Fruit fly (Drosophila melanogaster) whole organism, embryonic: ENCODE results near the gene Naa20A.
A peak's percentile ranks its signal among the peaks of the same experiment; 100 is the strongest.

Source experiments
- Abd-B ChIP-seq: fragments of 200-800 bp; sonication (Bioruptor generic); optimal IDR thresholded peaks from 2 replicates; lab custom pipeline; 2018; ENCODE audit warnings: missing biosample characterization, mild to moderate bottlenecking, missing genetic modification characterization, moderate library complexity
- BEAF-32 ChIP-seq: fragments of 200-800 bp; sonication (Bioruptor generic); optimal IDR thresholded peaks from 3 replicates; lab custom pipeline; 2017; ENCODE audit warnings: missing biosample characterization, missing genetic modification characterization, mild to moderate bottlenecking, moderate library complexity, missing genetic modification reagents
- Bgb ChIP-seq: fragments of 200-800 bp; sonication (Bioruptor generic); IDR thresholded peaks from 2 replicates; pipeline ENCODE4 v1.3.6; 2022; ENCODE audit warnings: missing biosample characterization, missing genetic modification characterization; ENCODE audit not compliant: partially characterized antibody
- CG10274 ChIP-seq: fragments of 200-800 bp; sonication (Bioruptor generic); optimal IDR thresholded peaks from 3 replicates; lab custom pipeline; 2017; ENCODE audit warnings: missing biosample characterization, mild to moderate bottlenecking, missing genetic modification characterization
- CG10431 ChIP-seq: fragments of 200-800 bp; sonication (Bioruptor generic); optimal IDR thresholded peaks from 3 replicates; lab custom pipeline; 2018; ENCODE audit warnings: missing biosample characterization, mild to moderate bottlenecking, missing genetic modification characterization
- CG10462 ChIP-seq: fragments of 200-800 bp; sonication (Bioruptor generic); optimal IDR thresholded peaks from 2 replicates; lab custom pipeline; 2016; ENCODE audit warnings: missing biosample characterization, missing genetic modification characterization
- CG12155 ChIP-seq: fragments of 200-800 bp; sonication (Bioruptor generic); optimal IDR thresholded peaks from 3 replicates; lab custom pipeline; 2016; ENCODE audit warnings: missing biosample characterization, missing genetic modification characterization
- CG15514 ChIP-seq: fragments of 200-800 bp; sonication (Bioruptor generic); optimal IDR thresholded peaks from 3 replicates; lab custom pipeline; 2017; ENCODE audit warnings: missing biosample characterization, missing genetic modification characterization, mild to moderate bottlenecking, moderate library complexity, missing genetic modification reagents
- CG1832 ChIP-seq: fragments of 200-800 bp; sonication (Bioruptor generic); optimal IDR thresholded peaks from 2 replicates; lab custom pipeline; 2017; ENCODE audit warnings: missing biosample characterization, mild to moderate bottlenecking, missing genetic modification characterization, inconsistent platforms
- CG18476 ChIP-seq: fragments of 200-800 bp; sonication (Bioruptor generic); optimal IDR thresholded peaks from 2 replicates; lab custom pipeline; 2016; ENCODE audit warnings: missing biosample characterization, mild to moderate bottlenecking, missing genetic modification characterization
- CG2116 ChIP-seq: fragments of 200-800 bp; sonication (Bioruptor generic); optimal IDR thresholded peaks from 3 replicates; lab custom pipeline; 2018; ENCODE audit warnings: missing biosample characterization, mild to moderate bottlenecking, missing genetic modification characterization
- CG31365 ChIP-seq: fragments of 200-800 bp; sonication (Bioruptor generic); optimal IDR thresholded peaks from 2 replicates; lab custom pipeline; 2018; ENCODE audit warnings: missing biosample characterization, mild to moderate bottlenecking, missing genetic modification characterization
- CG33213 ChIP-seq: fragments of 200-800 bp; sonication (Bioruptor generic); optimal IDR thresholded peaks from 3 replicates; lab custom pipeline; 2016; ENCODE audit warnings: missing biosample characterization, missing genetic modification characterization
- CG4730 ChIP-seq: fragments of 200-800 bp; sonication (Bioruptor generic); IDR thresholded peaks from 2 replicates; pipeline ENCODE4 v1.3.6; 2022; ENCODE audit warnings: missing biosample characterization, missing genetic modification characterization
- CG6254 ChIP-seq: fragments of 200-800 bp; sonication (Bioruptor generic); optimal IDR thresholded peaks from 3 replicates; lab custom pipeline; 2017; ENCODE audit warnings: mild to moderate bottlenecking, missing biosample characterization, missing genetic modification reagents, missing genetic modification characterization
- CG7357 ChIP-seq: fragments of 200-800 bp; sonication (Bioruptor generic); IDR thresholded peaks from 3 replicates; pipeline ENCODE4 v1.3.6; 2022; ENCODE audit warnings: missing biosample characterization, missing genetic modification characterization
- CG8290 ChIP-seq, 3 experiments: fragments of 200-800 bp; sonication (Bioruptor generic); optimal IDR thresholded peaks; 2 replicates each; lab custom pipeline; 2016 to 2019; ENCODE audit warnings: missing biosample characterization in 3 of 3, missing genetic modification characterization in 3 of 3, mild to moderate bottlenecking in 2 of 3, moderate library complexity in 1 of 3
- CG8478 ChIP-seq: fragments of >200 bp; optimal IDR thresholded peaks from 2 replicates; lab custom pipeline; 2018
- CG9215 ChIP-seq: fragments of 200-800 bp; sonication (Bioruptor generic); IDR thresholded peaks from 2 replicates; pipeline ENCODE4 v1.3.6; 2022; ENCODE audit warnings: missing biosample characterization, missing genetic modification characterization
- Camta ChIP-seq: fragments of 200-800 bp; sonication (Bioruptor generic); optimal IDR thresholded peaks from 2 replicates; lab custom pipeline; 2016; ENCODE audit warnings: missing biosample characterization, missing genetic modification characterization
- CoRest ChIP-seq: fragments of 200-800 bp; sonication (Bioruptor generic); optimal IDR thresholded peaks from 3 replicates; lab custom pipeline; 2018; ENCODE audit warnings: missing biosample characterization, mild to moderate bottlenecking, missing genetic modification characterization, moderate library complexity
- E2f2 ChIP-seq: fragments of 200-800 bp; sonication (Bioruptor generic); IDR thresholded peaks from 2 replicates; pipeline ENCODE4 v1.3.6; 2022; ENCODE audit warnings: missing biosample characterization, missing genetic modification characterization
- Fer3 ChIP-seq: fragments of 200-800 bp; sonication (Bioruptor generic); optimal IDR thresholded peaks from 2 replicates; lab custom pipeline; 2018; ENCODE audit warnings: missing biosample characterization, mild to moderate bottlenecking, missing genetic modification characterization, moderate library complexity
- H2.0 ChIP-seq: fragments of 200-800 bp; sonication (Bioruptor generic); IDR thresholded peaks from 2 replicates; pipeline ENCODE4 v1.3.6; 2022; ENCODE audit warnings: missing biosample characterization, missing genetic modification characterization
- HHEX ChIP-seq: fragments of 200-800 bp; sonication (Bioruptor generic); optimal IDR thresholded peaks from 3 replicates; lab custom pipeline; 2017; ENCODE audit warnings: missing biosample characterization, mild to moderate bottlenecking, missing genetic modification characterization, missing genetic modification reagents
- Hmr ChIP-seq: fragments of 200-800 bp; sonication (Bioruptor generic); optimal IDR thresholded peaks from 3 replicates; lab custom pipeline; 2017; ENCODE audit warnings: mild to moderate bottlenecking, missing biosample characterization, missing genetic modification reagents, missing genetic modification characterization
- Hr51 ChIP-seq, 2 experiments: fragments of 200-800 bp; sonication (Bioruptor generic); optimal IDR thresholded peaks; 2 replicates in 1 of 2; 3 replicates in 1 of 2; lab custom pipeline; 2016 to 2018; ENCODE audit warnings: missing biosample characterization in 2 of 2, missing genetic modification characterization in 2 of 2, mild to moderate bottlenecking in 1 of 2, moderate library complexity in 1 of 2
- Lhr ChIP-seq: fragments of 200-800 bp; sonication (Bioruptor generic); optimal IDR thresholded peaks from 3 replicates; lab custom pipeline; 2017; ENCODE audit warnings: mild to moderate bottlenecking, missing biosample characterization, missing genetic modification reagents, missing genetic modification characterization
- MBD-R2 ChIP-seq: fragments of 200-800 bp; sonication (Bioruptor generic); IDR thresholded peaks from 2 replicates; pipeline ENCODE4 v1.3.6; 2022; ENCODE audit warnings: missing biosample characterization, missing genetic modification characterization
- Max ChIP-seq: fragments of 200-800 bp; sonication (Bioruptor generic); optimal IDR thresholded peaks from 2 replicates; lab custom pipeline; 2016; ENCODE audit warnings: missing biosample characterization, mild to moderate bottlenecking, missing genetic modification characterization
- Med ChIP-seq: fragments of 200-800 bp; sonication (Bioruptor generic); peaks from one replicate; lab custom pipeline; 2016; ENCODE audit warnings: missing biosample characterization, missing genetic modification characterization, mild to moderate bottlenecking, inconsistent platforms, moderate library complexity
- Myb ChIP-seq: fragments of 200-800 bp; sonication (Bioruptor generic); optimal IDR thresholded peaks from 2 replicates; lab custom pipeline; 2016; ENCODE audit warnings: missing biosample characterization, missing genetic modification characterization
- Nf-YB ChIP-seq: fragments of 200-800 bp; sonication (Bioruptor generic); optimal IDR thresholded peaks from 3 replicates; lab custom pipeline; 2019; ENCODE audit warnings: missing biosample characterization, mild to moderate bottlenecking, missing genetic modification characterization, moderate library complexity
- Rfx ChIP-seq: fragments of 200-800 bp; sonication (Bioruptor generic); IDR thresholded peaks from 2 replicates; pipeline ENCODE4 v1.3.6; 2022; ENCODE audit warnings: missing biosample characterization, missing genetic modification characterization
- Sin3A ChIP-seq: fragments of >200 bp; optimal IDR thresholded peaks from 2 replicates; lab custom pipeline; 2018
- aop ChIP-seq: fragments of 200-800 bp; sonication (Bioruptor generic); IDR thresholded peaks from 2 replicates; pipeline ENCODE4 v1.3.6; 2022; ENCODE audit warnings: missing biosample characterization, missing genetic modification characterization
- bbx ChIP-seq: fragments of 200-800 bp; sonication (Bioruptor generic); IDR thresholded peaks from 2 replicates; pipeline ENCODE4 v1.3.6; 2022; ENCODE audit warnings: missing biosample characterization, missing genetic modification characterization; ENCODE audit not compliant: partially characterized antibody
- bsh ChIP-seq, 2 experiments: fragments of 200-800 bp; sonication (Bioruptor generic); optimal IDR thresholded peaks; 2 replicates each; lab custom pipeline; 2017 to 2018; ENCODE audit warnings: mild to moderate bottlenecking in 2 of 2, missing biosample characterization in 2 of 2, missing genetic modification characterization in 2 of 2, moderate library complexity in 1 of 2
- crol ChIP-seq: fragments of 200-800 bp; sonication (Bioruptor generic); IDR thresholded peaks from 2 replicates; pipeline ENCODE4 v1.3.6; 2022; ENCODE audit warnings: missing biosample characterization, missing genetic modification characterization
- kni ChIP-seq: fragments of 200-800 bp; sonication (Bioruptor generic); optimal IDR thresholded peaks from 3 replicates; lab custom pipeline; 2017; ENCODE audit warnings: mild to moderate bottlenecking, missing biosample characterization, missing genetic modification reagents, missing genetic modification characterization
- lmd ChIP-seq: fragments of 200-800 bp; sonication (Bioruptor generic); IDR thresholded peaks from 2 replicates; pipeline ENCODE4 v1.3.6; 2022; ENCODE audit warnings: missing biosample characterization, missing genetic modification characterization
- mam ChIP-seq: fragments of 200-800 bp; sonication (Bioruptor generic); optimal IDR thresholded peaks from 3 replicates; lab custom pipeline; 2016; ENCODE audit warnings: missing biosample characterization, missing genetic modification characterization
- nerfin-2 ChIP-seq: fragments of 200-800 bp; sonication (Bioruptor generic); IDR thresholded peaks from 2 replicates; pipeline ENCODE4 v1.3.6; 2022; ENCODE audit warnings: missing biosample characterization, missing genetic modification characterization; ENCODE audit not compliant: partially characterized antibody
- p53 ChIP-seq: fragments of 200-800 bp; sonication (Bioruptor generic); optimal IDR thresholded peaks from 2 replicates; lab custom pipeline; 2016; ENCODE audit warnings: missing biosample characterization, missing genetic modification characterization
- pho ChIP-seq: fragments of 200-800 bp; sonication (Bioruptor generic); optimal IDR thresholded peaks from 2 replicates; lab custom pipeline; 2016; ENCODE audit warnings: missing biosample characterization, missing genetic modification characterization
- phol ChIP-seq: fragments of 200-800 bp; sonication (Bioruptor generic); optimal IDR thresholded peaks from 3 replicates; lab custom pipeline; 2018; ENCODE audit warnings: missing biosample characterization, mild to moderate bottlenecking, missing genetic modification characterization, moderate library complexity
- pzg ChIP-seq: fragments of 200-800 bp; sonication (Bioruptor generic); optimal IDR thresholded peaks from 3 replicates; lab custom pipeline; 2018; ENCODE audit warnings: missing biosample characterization, mild to moderate bottlenecking, missing genetic modification characterization, moderate library complexity
- slbo ChIP-seq: fragments of 200-800 bp; sonication (Bioruptor generic); IDR thresholded peaks from 2 replicates; pipeline ENCODE4 v1.3.6; 2022; ENCODE audit warnings: missing biosample characterization, missing genetic modification characterization
- vnd ChIP-seq: fragments of 200-800 bp; sonication (Bioruptor generic); IDR thresholded peaks from 3 replicates; pipeline ENCODE4 v1.3.6; 2022; ENCODE audit warnings: missing biosample characterization, missing genetic modification characterization; ENCODE audit not compliant: partially characterized antibody

The Naa20A gene

dm6 chrX:19640707-19641248 is 17.9 kb upstream of the Naa20A start:
- peak; percentile 34; the same call in 1 of the 2 replicates for TF ChIP-seq MBD-R2 (GFP tag; lab: Robert Waterston, UW)
- TF ChIP-seq aop = no peak
- TF ChIP-seq HHEX = no peak
- TF ChIP-seq CG31365 (tag; lab: Kevin White, UChicago) = no peak
- no peak for TF ChIP-seq CG4730 (GFP tag; lab: Robert Waterston, UW)
- TF ChIP-seq Med (GFP tag; lab: Kevin White, UChicago) = peak; percentile 37
- TF ChIP-seq p53 (GFP tag; lab: Kevin White, UChicago) = no peak
- no peak for TF ChIP-seq pho (GFP tag; lab: Kevin White, UChicago)
- no peak for TF ChIP-seq bsh (GFP tag; optimal IDR thresholded peaks at IDR 0.05; lab: Kevin White, UChicago)
- TF ChIP-seq Camta (GFP tag; lab: Kevin White, UChicago) = no peak
- no peak for TF ChIP-seq Abd-B (GFP tag; lab: Kevin White, UChicago)
- no peak for TF ChIP-seq vnd (GFP tag; lab: Robert Waterston, UW)
- peak; percentile 66 for TF ChIP-seq CG1832 (GFP tag; lab: Kevin White, UChicago)
- TF ChIP-seq lmd = no peak
- no peak for TF ChIP-seq BEAF-32 (GFP tag; lab: Kevin White, UChicago)
- no peak for TF ChIP-seq E2f2 (GFP tag; lab: Robert Waterston, UW)
- TF ChIP-seq CG10462 (GFP tag; lab: Kevin White, UChicago) = no peak
- no peak for TF ChIP-seq Hmr (GFP tag; lab: Kevin White, UChicago)
- TF ChIP-seq slbo (GFP tag; lab: Robert Waterston, UW) = no peak
- TF ChIP-seq Hr51 (GFP tag; optimal IDR thresholded peaks at IDR 0.05; lab: Kevin White, UChicago) = no peak
- TF ChIP-seq CG6254 = peak; percentile 46
- TF ChIP-seq CG8478 = peak; percentile 59
- TF ChIP-seq Fer3 (tag; lab: Kevin White, UChicago) = no peak
- TF ChIP-seq CG18476 (GFP tag; lab: Kevin White, UChicago) = no peak
- TF ChIP-seq mam (GFP tag; lab: Kevin White, UChicago) = no peak
- TF ChIP-seq H2.0 (GFP tag; lab: Robert Waterston, UW) = no peak
- TF ChIP-seq Bgb (GFP tag; lab: Robert Waterston, UW) = 0 out of 2 replicates have a peak, but pooled peaks have one; percentile 13
- no peak for TF ChIP-seq bbx (GFP tag; lab: Robert Waterston, UW)
- TF ChIP-seq crol (GFP tag; lab: Robert Waterston, UW) = no peak
- TF ChIP-seq CG7357 (GFP tag; lab: Robert Waterston, UW) = no peak
- no peak for TF ChIP-seq nerfin-2 (GFP tag; lab: Robert Waterston, UW)

dm6 chrX:19638328-19638940 is 15.6 kb upstream of the Naa20A start, which contains the start of gene Rcd-1:
TSS of gene Rcd-1 (plus strand) at chrX:19638767.
- TF ChIP-seq Myb (GFP tag; lab: Kevin White, UChicago) = peak; percentile 14
- no peak for TF ChIP-seq CG8290 (GFP tag; optimal IDR thresholded peaks at IDR 0.05; lab: Kevin White, UChicago)
- TF ChIP-seq CG8290 (tag; optimal IDR thresholded peaks at IDR 0.05; lab: Kevin White, UChicago) = peak in 1 of 2 experiments; percentile 35
- peak; percentile 65 for TF ChIP-seq CG12155 (GFP tag; lab: Kevin White, UChicago)
- no peak for TF ChIP-seq CG10274 (GFP tag; lab: Kevin White, UChicago)
- peak; percentile 81 for TF ChIP-seq pzg (GFP tag; lab: Kevin White, UChicago)
- TF ChIP-seq CG9215 (GFP tag; lab: Robert Waterston, UW) = no peak
- TF ChIP-seq Lhr (GFP tag; lab: Kevin White, UChicago) = peak; percentile 51
- TF ChIP-seq CG15514 (GFP tag; lab: Kevin White, UChicago) = peak; percentile 36
- no peak for TF ChIP-seq Max (GFP tag; lab: Kevin White, UChicago)
- peak; percentile 29 for TF ChIP-seq CoRest (tag; lab: Kevin White, UChicago)
- TF ChIP-seq Rfx (GFP tag; lab: Robert Waterston, UW) = peak; percentile 34; the same call in 1 of the 2 replicates
- TF ChIP-seq CG2116 (GFP tag; lab: Kevin White, UChicago) = peak; percentile 20
- peak; percentile 16 for TF ChIP-seq phol (tag; lab: Kevin White, UChicago)
- peak; percentile 87 for TF ChIP-seq Sin3A
- no peak for TF ChIP-seq Nf-YB (GFP tag; lab: Kevin White, UChicago)
- peak; percentile 2 for TF ChIP-seq kni
- TF ChIP-seq CG10431 (GFP tag; lab: Kevin White, UChicago) = peak; percentile 52
- TF ChIP-seq CG33213 (GFP tag; lab: Kevin White, UChicago) = peak; percentile 24
